Worm (Caenorhabditis elegans) whole organism, late embryonic: Measurements from ENCODE around the gene F59B1.8.
A peak's percentile ranks its signal among the peaks of the same experiment; 100 is the strongest.

Source experiments
- K02D7.2 ChIP-seq: sonication (generic microtip); optimal IDR thresholded peaks from 2 replicates; lab custom pipeline; 2017; ENCODE audit warnings: mild to moderate bottlenecking, missing genetic modification characterization, missing compliant biosample characterization
- K09A11.1 ChIP-seq: sonication (generic microtip); optimal IDR thresholded peaks from 2 replicates; lab custom pipeline; 2017; ENCODE audit warnings: antibody characterized with exemption, mild to moderate bottlenecking, missing genetic modification characterization, missing compliant biosample characterization; ENCODE audit not compliant: insufficient read depth
- T23F11.4 ChIP-seq: fragments of 200-800 bp; sonication (Bioruptor generic); optimal IDR thresholded peaks from 2 replicates; lab custom pipeline; 2018; ENCODE audit warnings: mild to moderate bottlenecking, missing genetic modification characterization, missing compliant biosample characterization
- Y22D7AL.16 ChIP-seq: sonication (generic microtip); optimal IDR thresholded peaks from 2 replicates; lab custom pipeline; 2016; ENCODE audit warnings: missing genetic modification characterization, missing compliant biosample characterization
- ahr-1 ChIP-seq: sonication (generic microtip); optimal IDR thresholded peaks from 2 replicates; lab custom pipeline; 2016; ENCODE audit warnings: missing genetic modification characterization, missing compliant biosample characterization
- ceh-18 ChIP-seq: sonication (generic microtip); optimal IDR thresholded peaks from 2 replicates; lab custom pipeline; 2016; ENCODE audit warnings: missing genetic modification characterization, missing compliant biosample characterization
- ceh-22 ChIP-seq: sonication (generic microtip); optimal IDR thresholded peaks from 2 replicates; lab custom pipeline; 2017; ENCODE audit warnings: missing biosample characterization, missing genetic modification characterization
- ceh-30 ChIP-seq: fragments of 150-350 bp; optimal IDR thresholded peaks from 2 replicates; lab custom pipeline; 2014; ENCODE audit warnings: missing biosample characterization, missing genetic modification characterization
- ceh-9 ChIP-seq: sonication (generic microtip); optimal IDR thresholded peaks from 2 replicates; lab custom pipeline; 2016; ENCODE audit warnings: mild to moderate bottlenecking, missing genetic modification characterization, inconsistent platforms, missing compliant biosample characterization
- dve-1 ChIP-seq: sonication (generic microtip); optimal IDR thresholded peaks from 2 replicates; lab custom pipeline; 2017; ENCODE audit warnings: antibody characterized with exemption, mild to moderate bottlenecking, missing genetic modification characterization, missing compliant biosample characterization
- elt-2 ChIP-seq: sonication (generic microtip); optimal IDR thresholded peaks from 2 replicates; lab custom pipeline; 2016; ENCODE audit warnings: missing genetic modification reagents, missing genetic modification characterization, missing compliant biosample characterization
- eyg-1 ChIP-seq: sonication (generic microtip); optimal IDR thresholded peaks from 2 replicates; lab custom pipeline; 2016; ENCODE audit warnings: missing genotype, missing genetic modification characterization, missing compliant biosample characterization
- fax-1 ChIP-seq: sonication (generic microtip); optimal IDR thresholded peaks from 2 replicates; lab custom pipeline; 2016; ENCODE audit warnings: missing genotype, missing genetic modification characterization, missing compliant biosample characterization
- hlh-13 ChIP-seq: fragments of 200-800 bp; sonication (Bioruptor generic); optimal IDR thresholded peaks from 2 replicates; lab custom pipeline; 2018; ENCODE audit warnings: mild to moderate bottlenecking, missing genetic modification characterization, missing compliant biosample characterization
- hlh-6 ChIP-seq: sonication (generic microtip); optimal IDR thresholded peaks from 2 replicates; lab custom pipeline; 2016; ENCODE audit warnings: missing genotype, missing genetic modification characterization, missing compliant biosample characterization
- lin-11 ChIP-seq: fragments of 200-800 bp; sonication (Bioruptor generic); optimal IDR thresholded peaks from 2 replicates; lab custom pipeline; 2018; ENCODE audit warnings: mild to moderate bottlenecking, missing genetic modification characterization, missing compliant biosample characterization
- madf-2 ChIP-seq: sonication (generic microtip); optimal IDR thresholded peaks from 2 replicates; lab custom pipeline; 2017; ENCODE audit warnings: missing genetic modification characterization, missing compliant biosample characterization
- mec-3 ChIP-seq: sonication (generic microtip); optimal IDR thresholded peaks from 2 replicates; lab custom pipeline; 2016; ENCODE audit warnings: borderline replicate concordance, missing genetic modification characterization, missing compliant biosample characterization
- nfya-1 ChIP-seq: sonication (generic microtip); optimal IDR thresholded peaks from 2 replicates; lab custom pipeline; 2017; ENCODE audit warnings: missing genetic modification characterization, mild to moderate bottlenecking, missing compliant biosample characterization, antibody characterized with exemption, moderate library complexity
- nhr-11 ChIP-seq: fragments of 150-350 bp; optimal IDR thresholded peaks from 2 replicates; lab custom pipeline; 2014; ENCODE audit warnings: missing biosample characterization, missing genetic modification characterization
- nhr-232 ChIP-seq: sonication (generic microtip); optimal IDR thresholded peaks from 2 replicates; lab custom pipeline; 2016; ENCODE audit warnings: missing genetic modification characterization, missing compliant biosample characterization
- npax-4 ChIP-seq: sonication (generic microtip); optimal IDR thresholded peaks from 2 replicates; lab custom pipeline; 2016; ENCODE audit warnings: missing genetic modification characterization, missing compliant biosample characterization
- odd-2 ChIP-seq: sonication (generic microtip); optimal IDR thresholded peaks from 2 replicates; lab custom pipeline; 2017; ENCODE audit warnings: antibody characterized with exemption, mild to moderate bottlenecking, missing genetic modification characterization, missing compliant biosample characterization
- pat-9 ChIP-seq: fragments of 200-800 bp; sonication (Bioruptor generic); optimal IDR thresholded peaks from 2 replicates; lab custom pipeline; 2018; ENCODE audit warnings: mild to moderate bottlenecking, missing genetic modification characterization, moderate library complexity, missing compliant biosample characterization
- pax-1 ChIP-seq: fragments of 150-350 bp; optimal IDR thresholded peaks from 2 replicates; lab custom pipeline; 2014; ENCODE audit warnings: missing biosample characterization, missing genetic modification characterization
- pha-2 ChIP-seq: sonication (generic microtip); optimal IDR thresholded peaks from 2 replicates; lab custom pipeline; 2017; ENCODE audit warnings: mild to moderate bottlenecking, missing genetic modification characterization, missing compliant biosample characterization
- pha-4 ChIP-seq: fragments of 150-350 bp; optimal IDR thresholded peaks from 2 replicates; lab custom pipeline; 2018; ENCODE audit warnings: missing biosample characterization, missing genetic modification reagents, missing genetic modification characterization
- pqm-1 ChIP-seq: sonication (generic microtip); optimal IDR thresholded peaks from 2 replicates; lab custom pipeline; 2016; ENCODE audit warnings: missing genetic modification characterization, missing compliant biosample characterization
- sox-2 ChIP-seq: fragments of 200-800 bp; sonication (Bioruptor generic); IDR thresholded peaks from 2 replicates; pipeline ENCODE4 v1.3.6; 2022; ENCODE audit warnings: missing genetic modification reagents, missing genetic modification characterization, missing compliant biosample characterization
- syd-9 ChIP-seq: sonication (generic microtip); optimal IDR thresholded peaks from 2 replicates; lab custom pipeline; 2016; ENCODE audit warnings: mild to moderate bottlenecking, missing genetic modification characterization, moderate library complexity, missing compliant biosample characterization
- ttx-3 ChIP-seq: sonication (generic microtip); optimal IDR thresholded peaks from 2 replicates; lab custom pipeline; 2016; ENCODE audit warnings: missing genetic modification reagents, missing genetic modification characterization, missing compliant biosample characterization
- unc-42 ChIP-seq: sonication (generic microtip); optimal IDR thresholded peaks from 2 replicates; lab custom pipeline; 2016; ENCODE audit warnings: missing genotype, missing genetic modification characterization, missing compliant biosample characterization

F59B1.8 gene

DNA sequence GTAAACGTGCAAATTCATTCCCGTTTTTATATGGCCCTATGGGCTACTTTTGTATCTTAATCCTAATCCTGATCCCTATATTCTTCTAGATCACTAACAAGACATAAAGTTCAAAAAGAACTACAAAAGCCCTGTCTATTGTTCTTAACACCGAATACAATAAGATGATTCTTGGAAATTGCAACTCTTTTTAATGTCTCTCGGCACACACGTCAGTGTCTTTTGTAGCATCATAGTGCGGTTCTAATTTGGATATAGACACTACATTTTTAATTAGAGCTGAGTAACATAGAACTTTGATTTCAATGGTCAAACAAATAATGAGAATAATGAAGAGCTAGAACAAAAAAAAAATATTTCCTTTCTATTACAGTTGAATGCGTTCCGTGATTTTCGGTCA, 4.2 kb downstream of the F59B1.8 start:
- TF ChIP-seq elt-2 (no peak), nfya-1 (no peak), K02D7.2 (tag; lab: Kevin White, UChicago) (no peak), hlh-13 (GFP tag; lab: Kevin White, UChicago) (no peak), nhr-232 (tag; lab: Kevin White, UChicago) (no peak), pax-1 (tag; lab: Kevin White, UChicago) (no peak), sox-2 (no peak)

DNA sequence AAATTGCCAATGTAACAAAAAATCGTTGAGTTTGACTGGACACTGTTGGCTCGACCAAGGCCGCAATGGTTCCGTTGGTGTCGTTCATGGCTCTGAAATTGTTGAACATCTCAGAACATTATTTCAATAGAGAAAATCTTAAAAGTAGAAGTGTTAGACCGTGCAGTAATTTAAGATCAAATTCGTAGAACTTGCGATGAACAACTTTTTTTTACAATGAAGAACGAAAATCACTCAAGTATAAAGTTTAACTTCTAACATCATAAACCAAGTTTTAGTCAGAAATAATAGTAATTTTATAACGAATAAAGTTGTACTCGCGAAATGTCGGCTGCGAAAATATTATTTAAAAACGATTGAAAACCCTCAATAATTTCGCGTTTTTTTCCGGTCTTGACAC, 7.0 kb downstream of the F59B1.8 start, which contains the start of gene srx-41:
Gene srx-41, minus strand, starts transcription at position 101 of the 400 bp plus-strand sequence.
- TF ChIP-seq pha-2 (no peak), nhr-11 (tag; lab: Kevin White, UChicago) (no peak), dve-1 (tag; lab: Kevin White, UChicago) (no peak), eyg-1 (tag; lab: Kevin White, UChicago) (no peak), npax-4 (tag; lab: Kevin White, UChicago) (no peak), unc-42 (tag; lab: Kevin White, UChicago) (no peak), odd-2 (tag; lab: Kevin White, UChicago) (no peak), syd-9 (no peak), ceh-9 (tag; lab: Kevin White, UChicago) (no peak), K09A11.1 (no peak), madf-2 (no peak), ceh-22 (tag; lab: Kevin White, UChicago) (no peak), ahr-1 (tag; lab: Kevin White, UChicago) (no peak), pqm-1 (tag; lab: Kevin White, UChicago) (no peak), pat-9 (tag; lab: Kevin White, UChicago) (no peak)

DNA sequence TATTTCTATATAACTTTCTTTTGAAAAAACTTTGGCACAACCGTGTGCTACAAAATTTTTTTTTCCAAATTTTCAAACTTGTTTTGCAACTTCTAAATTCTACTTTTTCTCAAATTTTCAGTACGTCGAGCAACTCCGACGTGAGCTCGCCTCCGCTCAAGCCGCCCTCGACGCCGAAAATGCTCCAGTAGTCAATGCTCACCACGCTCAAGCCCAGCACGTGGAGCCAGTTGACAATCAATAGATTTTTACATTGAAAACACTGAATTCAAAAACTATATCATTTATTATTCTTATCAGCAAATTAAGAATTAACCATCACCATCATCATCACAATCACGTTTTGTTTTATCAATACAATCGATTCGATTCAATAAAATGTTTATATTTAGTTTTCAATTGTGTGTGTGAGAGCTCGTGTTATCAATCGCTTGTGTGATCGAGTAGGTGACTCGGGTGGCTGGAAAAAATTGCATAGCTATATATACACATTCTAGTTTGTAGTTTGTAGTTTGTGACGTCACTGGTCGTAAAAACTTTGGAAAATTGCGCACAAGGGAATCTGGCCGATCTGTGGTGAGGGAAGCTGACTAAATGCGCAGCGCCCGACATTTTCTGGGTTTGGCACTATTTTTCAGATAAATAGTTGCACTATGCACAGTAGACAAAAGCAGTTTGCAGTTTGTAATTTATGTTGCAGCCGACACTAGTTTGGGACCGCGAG, 9.6 kb downstream of the F59B1.8 start:
- TF ChIP-seq pqm-1 (tag; lab: Kevin White, UChicago) (peak; percentile 28), elt-2 (peak; percentile 38), fax-1 (tag; lab: Kevin White, UChicago) (no peak), ceh-9 (tag; lab: Kevin White, UChicago) (no peak)

DNA sequence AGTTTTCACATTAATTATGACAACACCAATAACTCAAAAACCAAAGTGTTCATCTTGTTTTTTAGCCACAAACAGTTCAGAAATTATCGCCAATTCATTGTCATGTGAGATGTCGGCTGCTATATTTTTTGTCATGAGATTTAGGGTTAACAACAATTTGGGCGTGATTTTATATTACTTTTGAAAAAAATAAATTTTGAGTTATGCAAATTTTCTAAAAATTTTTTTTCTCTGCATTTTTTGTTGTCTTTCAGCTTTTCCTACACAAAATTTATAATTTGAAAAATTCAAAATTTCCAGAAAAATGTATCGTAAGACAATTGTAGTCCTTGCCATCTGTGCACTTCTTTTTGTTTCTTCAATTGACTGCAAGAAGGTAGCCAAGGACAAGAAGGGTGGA, 11.0 kb downstream of the F59B1.8 start, which contains the start of gene F59B1.2:
Gene F59B1.2, plus strand, starts transcription at position 301 of the 400 bp plus-strand sequence.
- TF ChIP-seq ceh-18 = no peak
- TF ChIP-seq ceh-30 = no peak
- TF ChIP-seq pax-1 (tag; lab: Kevin White, UChicago) = no peak
- TF ChIP-seq hlh-6 (tag; lab: Kevin White, UChicago) = no peak
- TF ChIP-seq T23F11.4 (GFP tag; lab: Kevin White, UChicago) = no peak

DNA sequence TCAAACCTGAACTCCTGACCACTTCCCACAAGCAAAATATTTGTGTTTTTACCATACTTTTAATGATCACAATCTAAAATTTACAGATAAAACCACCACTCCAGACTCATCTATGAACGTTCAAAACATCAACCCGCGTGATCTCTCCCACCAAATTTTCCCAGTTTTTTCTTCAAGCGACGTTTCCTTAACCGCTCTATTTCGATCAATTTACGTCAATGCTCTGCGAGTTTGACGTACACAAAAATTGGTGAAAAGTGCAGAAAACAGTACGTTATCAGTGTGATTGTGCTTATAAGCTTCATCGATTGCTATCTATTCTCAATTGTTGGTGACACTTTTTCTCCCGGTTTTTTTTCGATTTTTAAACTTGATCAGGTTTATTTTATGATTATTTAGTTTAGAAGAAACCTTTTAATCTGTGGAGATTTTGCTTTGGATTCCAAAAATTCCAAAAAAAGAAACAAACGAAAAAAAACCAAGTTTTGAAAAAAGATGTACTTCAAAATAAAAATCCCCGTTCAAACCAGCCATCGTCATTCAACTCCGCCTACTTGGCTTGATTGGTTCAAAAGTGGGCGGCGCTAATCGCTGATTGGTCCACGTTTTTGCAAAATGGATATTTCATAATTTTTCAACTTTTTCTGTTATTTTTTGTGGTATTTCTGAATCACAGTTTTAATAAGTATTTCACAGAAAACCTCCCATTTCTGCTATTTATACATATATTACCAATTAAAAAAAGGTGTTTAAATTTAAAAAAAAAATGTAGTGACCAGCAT, 11.6 kb downstream of the F59B1.8 start:
- TF ChIP-seq ttx-3 (tag; lab: Kevin White, UChicago) = no peak
- TF ChIP-seq nfya-1 = peak; percentile 72

DNA sequence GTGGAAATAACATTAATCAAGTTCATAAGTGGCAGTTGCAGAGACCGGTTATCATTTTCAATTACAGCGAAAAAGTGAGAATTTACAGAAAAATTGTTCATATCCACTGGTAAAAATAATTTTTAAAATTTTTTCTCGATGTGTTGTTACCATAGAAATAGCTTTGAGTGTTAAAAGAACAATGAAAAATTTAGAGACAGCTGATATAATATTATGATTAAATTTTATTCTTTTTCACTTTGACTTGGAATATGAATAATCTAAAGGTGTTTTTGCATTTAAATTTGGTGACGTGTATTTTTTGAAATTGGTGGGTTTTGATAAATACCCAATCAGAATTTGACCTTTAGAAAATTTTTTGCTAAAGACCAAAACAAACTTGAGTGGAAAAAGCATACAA, 12.5 kb downstream of the F59B1.8 start, which contains the start of gene F59B1.6:
Gene F59B1.6, minus strand, starts transcription at position 101 of the 400 bp plus-strand sequence.
- TF ChIP-seq mec-3 (tag; lab: Kevin White, UChicago) = no peak
- no peak for TF ChIP-seq Y22D7AL.16 (tag; lab: Kevin White, UChicago)
- no peak for TF ChIP-seq pqm-1 (tag; lab: Kevin White, UChicago)
- TF ChIP-seq pha-4 (tag; lab: Kevin White, UChicago) = no peak
- no peak for TF ChIP-seq lin-11 (tag; lab: Kevin White, UChicago)
